Fruit fly (Drosophila melanogaster) whole organism, embryonic: Measurements from ENCODE around the gene msl-3.
A peak's percentile ranks its signal among the peaks of the same experiment; 100 is the strongest.

ENCODE experiments used
- Aef1 ChIP-seq: fragments of 200-800 bp; sonication (Bioruptor generic); IDR thresholded peaks from 3 replicates; pipeline ENCODE4 v1.3.6; 2022; ENCODE audit warnings: missing biosample characterization, missing genetic modification characterization
- CG10321 ChIP-seq: fragments of 200-800 bp; sonication (Bioruptor generic); IDR thresholded peaks from 2 replicates; pipeline ENCODE4 v1.3.6; 2022; ENCODE audit warnings: missing biosample characterization, missing genetic modification characterization
- CG11093 ChIP-seq: fragments of 200-800 bp; sonication (Bioruptor generic); IDR thresholded peaks from 3 replicates; pipeline ENCODE4 v1.3.6; 2022; ENCODE audit warnings: missing biosample characterization, missing genetic modification characterization
- CG11247 ChIP-seq: fragments of 200-800 bp; sonication (Bioruptor generic); IDR thresholded peaks from 2 replicates; pipeline ENCODE4 v1.3.6; 2022; ENCODE audit warnings: missing biosample characterization, missing genetic modification characterization
- CG11504 ChIP-seq: fragments of 200-800 bp; sonication (Bioruptor generic); optimal IDR thresholded peaks from 3 replicates; lab custom pipeline; 2019; ENCODE audit warnings: missing biosample characterization, mild to moderate bottlenecking, missing genetic modification characterization, moderate library complexity
- CG12155 ChIP-seq: fragments of 200-800 bp; sonication (Bioruptor generic); optimal IDR thresholded peaks from 3 replicates; lab custom pipeline; 2016; ENCODE audit warnings: missing biosample characterization, missing genetic modification characterization
- CG12744 ChIP-seq: fragments of 200-800 bp; sonication (Bioruptor generic); optimal IDR thresholded peaks from 2 replicates; lab custom pipeline; 2016; ENCODE audit warnings: missing biosample characterization, missing genetic modification characterization
- CG14014 ChIP-seq: fragments of 200-800 bp; sonication (Bioruptor generic); IDR thresholded peaks from 2 replicates; pipeline ENCODE4 v1.3.6; 2022; ENCODE audit warnings: missing biosample characterization, missing genetic modification characterization
- CG14667 ChIP-seq: fragments of 200-800 bp; sonication (Bioruptor generic); IDR thresholded peaks from 2 replicates; pipeline ENCODE4 v1.3.6; 2022; ENCODE audit warnings: missing biosample characterization, missing genetic modification characterization
- CG16815 ChIP-seq: fragments of 200-800 bp; sonication (Bioruptor generic); optimal IDR thresholded peaks from 3 replicates; lab custom pipeline; 2017; ENCODE audit warnings: missing biosample characterization, mild to moderate bottlenecking, missing genetic modification characterization
- CG17186 ChIP-seq: fragments of 200-800 bp; sonication (Bioruptor generic); optimal IDR thresholded peaks from 3 replicates; lab custom pipeline; 2017; ENCODE audit warnings: missing biosample characterization, missing genetic modification reagents, missing genetic modification characterization
- CG17328 ChIP-seq: fragments of 200-800 bp; sonication (Bioruptor generic); IDR thresholded peaks from 2 replicates; pipeline ENCODE4 v1.3.6; 2022; ENCODE audit warnings: missing biosample characterization, missing genetic modification characterization
- CG17361 ChIP-seq: fragments of 200-800 bp; sonication (Bioruptor generic); IDR thresholded peaks from 3 replicates; pipeline ENCODE4 v1.3.6; 2022; ENCODE audit warnings: missing biosample characterization, missing genetic modification characterization
- CG17829 ChIP-seq: fragments of 200-800 bp; optimal IDR thresholded peaks from 2 replicates; lab custom pipeline; 2019; ENCODE audit warnings: missing biosample characterization, mild to moderate bottlenecking, missing genetic modification characterization, moderate library complexity
- CG17912 ChIP-seq: fragments of 200-800 bp; sonication (Bioruptor generic); optimal IDR thresholded peaks from 2 replicates; lab custom pipeline; 2018; ENCODE audit warnings: missing biosample characterization, mild to moderate bottlenecking, missing genetic modification characterization
- CG34376 ChIP-seq: fragments of 200-800 bp; sonication (Bioruptor generic); optimal IDR thresholded peaks from 2 replicates; lab custom pipeline; 2018; ENCODE audit warnings: missing biosample characterization, mild to moderate bottlenecking, missing genetic modification characterization
- CG43689 ChIP-seq: fragments of 200-800 bp; sonication (Bioruptor generic); IDR thresholded peaks from 2 replicates; pipeline ENCODE4 v1.3.6; 2022; ENCODE audit warnings: missing biosample characterization, missing genetic modification characterization
- CG5953 ChIP-seq: fragments of 200-800 bp; sonication (Bioruptor generic); IDR thresholded peaks from 2 replicates; pipeline ENCODE4 v1.3.6; 2022; ENCODE audit warnings: missing biosample characterization, missing genetic modification characterization
- CG6683 ChIP-seq: fragments of 200-800 bp; sonication (Bioruptor generic); optimal IDR thresholded peaks from 2 replicates; lab custom pipeline; 2017; ENCODE audit warnings: missing biosample characterization, mild to moderate bottlenecking, missing genetic modification characterization, missing genetic modification reagents
- CG6854 ChIP-seq: fragments of 200-800 bp; sonication (Bioruptor generic); optimal IDR thresholded peaks from 3 replicates; lab custom pipeline; 2017; ENCODE audit warnings: missing biosample characterization, mild to moderate bottlenecking, missing genetic modification characterization
- CG7556 ChIP-seq: fragments of 200-800 bp; sonication (Bioruptor generic); optimal IDR thresholded peaks from 2 replicates; lab custom pipeline; 2017; ENCODE audit warnings: missing biosample characterization, mild to moderate bottlenecking, missing genetic modification characterization
- CG7839 ChIP-seq: fragments of 200-800 bp; sonication (Bioruptor generic); optimal IDR thresholded peaks from 3 replicates; lab custom pipeline; 2018; ENCODE audit warnings: missing biosample characterization, mild to moderate bottlenecking, missing genetic modification characterization, moderate library complexity
- CG8089 ChIP-seq: fragments of 200-800 bp; sonication (Bioruptor generic); optimal IDR thresholded peaks from 3 replicates; lab custom pipeline; 2016; ENCODE audit warnings: missing biosample characterization, missing genetic modification characterization
- CG8281 ChIP-seq: fragments of 200-800 bp; sonication (Bioruptor generic); optimal IDR thresholded peaks from 2 replicates; lab custom pipeline; 2018; ENCODE audit warnings: missing biosample characterization, mild to moderate bottlenecking, missing genetic modification characterization, moderate library complexity
- CG9437 ChIP-seq: fragments of 200-800 bp; sonication (Bioruptor generic); optimal IDR thresholded peaks from 2 replicates; lab custom pipeline; 2018; ENCODE audit warnings: missing biosample characterization, mild to moderate bottlenecking, missing genetic modification characterization
- CG9932 ChIP-seq: fragments of 200-800 bp; sonication (Bioruptor generic); IDR thresholded peaks from 2 replicates; pipeline ENCODE4 v1.3.6; 2022; ENCODE audit warnings: missing biosample characterization, missing genetic modification characterization
- Dek ChIP-seq: fragments of 200-800 bp; sonication (Bioruptor generic); optimal IDR thresholded peaks from 3 replicates; lab custom pipeline; 2019; ENCODE audit warnings: missing biosample characterization, mild to moderate bottlenecking, missing genetic modification characterization, moderate library complexity
- Eip74EF ChIP-seq, 2 experiments: fragments of 200-800 bp in 1 of 2; fragments of >200 bp in 1 of 2; sonication (Bioruptor generic) in 1 of 2; optimal IDR thresholded peaks; 2 replicates each; lab custom pipeline; 2017 to 2019; ENCODE audit warnings: missing biosample characterization in 2 of 2, missing genetic modification characterization in 2 of 2, mild to moderate bottlenecking in 1 of 2, moderate library complexity in 1 of 2
- HmgZ ChIP-seq: fragments of 200-800 bp; sonication (Bioruptor generic); optimal IDR thresholded peaks from 2 replicates; lab custom pipeline; 2018; ENCODE audit warnings: missing biosample characterization, mild to moderate bottlenecking, missing genetic modification characterization
- Hr39 ChIP-seq: fragments of >200 bp; optimal IDR thresholded peaks from 2 replicates; lab custom pipeline; 2017
- NC2α ChIP-seq: fragments of 200-800 bp; sonication (Bioruptor generic); optimal IDR thresholded peaks from 2 replicates; lab custom pipeline; 2016; ENCODE audit warnings: missing biosample characterization, missing genetic modification characterization
- NC2β ChIP-seq: fragments of 200-800 bp; sonication (Bioruptor generic); optimal IDR thresholded peaks from 2 replicates; lab custom pipeline; 2016; ENCODE audit warnings: missing biosample characterization, missing genetic modification characterization
- Nf-YA ChIP-seq: fragments of 200-800 bp; sonication (Bioruptor generic); IDR thresholded peaks from 2 replicates; pipeline ENCODE4 v1.3.6; 2022; ENCODE audit warnings: missing biosample characterization, missing genetic modification characterization
- Scr ChIP-seq: fragments of 200-800 bp; sonication (Bioruptor generic); IDR thresholded peaks from 2 replicates; pipeline ENCODE4 v1.3.6; 2022; ENCODE audit warnings: missing biosample characterization, missing genetic modification characterization; ENCODE audit not compliant: partially characterized antibody
- Ssrp ChIP-seq: fragments of 200-800 bp; sonication (Bioruptor generic); optimal IDR thresholded peaks from 2 replicates; lab custom pipeline; 2018; ENCODE audit warnings: missing biosample characterization, mild to moderate bottlenecking, missing genetic modification characterization, moderate library complexity
- Taf1 ChIP-seq: fragments of 200-800 bp; sonication (Bioruptor generic); IDR thresholded peaks from 2 replicates; pipeline ENCODE4 v1.3.6; 2022; ENCODE audit warnings: missing biosample characterization, missing genetic modification characterization
- br ChIP-seq: fragments of >200 bp; optimal IDR thresholded peaks from 2 replicates; lab custom pipeline; 2017
- chn ChIP-seq: fragments of 200-800 bp; sonication (Bioruptor generic); optimal IDR thresholded peaks from 2 replicates; lab custom pipeline; 2016; ENCODE audit warnings: missing biosample characterization, missing genetic modification characterization
- emc ChIP-seq: fragments of 200-800 bp; sonication (Bioruptor generic); optimal IDR thresholded peaks from 2 replicates; lab custom pipeline; 2016; ENCODE audit warnings: missing biosample characterization, missing genetic modification characterization
- ewg ChIP-seq: fragments of 200-800 bp; sonication (Bioruptor generic); optimal IDR thresholded peaks from 3 replicates; lab custom pipeline; 2017; ENCODE audit warnings: mild to moderate bottlenecking, missing biosample characterization, missing genetic modification reagents, missing genetic modification characterization
- eyg ChIP-seq: fragments of 200-800 bp; sonication (Bioruptor generic); optimal IDR thresholded peaks from 3 replicates; lab custom pipeline; 2016; ENCODE audit warnings: missing biosample characterization, missing genetic modification characterization
- fd102C ChIP-seq: fragments of 200-800 bp; sonication (Bioruptor generic); optimal IDR thresholded peaks from 2 replicates; lab custom pipeline; 2018; ENCODE audit warnings: missing biosample characterization, mild to moderate bottlenecking, missing genetic modification characterization, moderate library complexity
- gem ChIP-seq: fragments of 200-800 bp; sonication (Bioruptor generic); optimal IDR thresholded peaks from 2 replicates; lab custom pipeline; 2019; ENCODE audit warnings: missing biosample characterization, mild to moderate bottlenecking, missing genetic modification characterization, moderate library complexity
- gro ChIP-seq: fragments of 200-800 bp; sonication (Bioruptor generic); optimal IDR thresholded peaks from 2 replicates; lab custom pipeline; 2016; ENCODE audit warnings: missing biosample characterization, missing genetic modification characterization
- lab ChIP-seq: fragments of 200-800 bp; sonication (Bioruptor generic); optimal IDR thresholded peaks from 3 replicates; lab custom pipeline; 2017; ENCODE audit warnings: missing biosample characterization, missing genetic modification characterization, mild to moderate bottlenecking, moderate library complexity, missing genetic modification reagents
- maf-S ChIP-seq: fragments of 200-800 bp; sonication (Bioruptor generic); optimal IDR thresholded peaks from 2 replicates; lab custom pipeline; 2016; ENCODE audit warnings: missing biosample characterization, missing genetic modification characterization
- pzg ChIP-seq: fragments of 200-800 bp; sonication (Bioruptor generic); optimal IDR thresholded peaks from 3 replicates; lab custom pipeline; 2018; ENCODE audit warnings: missing biosample characterization, mild to moderate bottlenecking, missing genetic modification characterization, moderate library complexity
- seq ChIP-seq: fragments of 200-800 bp; sonication (Bioruptor generic); IDR thresholded peaks from 2 replicates; pipeline ENCODE4 v1.3.6; 2022; ENCODE audit warnings: missing biosample characterization, missing genetic modification characterization
- tap ChIP-seq: fragments of 200-800 bp; optimal IDR thresholded peaks from 3 replicates; lab custom pipeline; 2019; ENCODE audit warnings: missing biosample characterization, mild to moderate bottlenecking, missing genetic modification characterization, moderate library complexity
- trh ChIP-seq: fragments of 200-800 bp; sonication (Bioruptor generic); optimal IDR thresholded peaks from 2 replicates; lab custom pipeline; 2016; ENCODE audit warnings: missing biosample characterization, missing genetic modification characterization
- usp ChIP-seq: fragments of >200 bp; optimal IDR thresholded peaks from 2 replicates; lab custom pipeline; 2017; ENCODE audit warnings: missing biosample characterization, missing genetic modification characterization
- vvl ChIP-seq: fragments of 200-800 bp; sonication (Bioruptor generic); IDR thresholded peaks from 2 replicates; pipeline ENCODE4 v1.3.6; 2022; ENCODE audit warnings: missing biosample characterization, missing genetic modification characterization
- wek ChIP-seq: fragments of 200-800 bp; sonication (Bioruptor generic); optimal IDR thresholded peaks from 3 replicates; lab custom pipeline; 2018; ENCODE audit warnings: missing biosample characterization, mild to moderate bottlenecking, missing genetic modification characterization, moderate library complexity

Gene msl-3

dm6 chr3L:7086558-7087059 lies 38.7 kb downstream of the msl-3 start, which contains the start of gene Cpr65Ea (continued):
- TF ChIP-seq emc (no peak), Ssrp (tag; lab: Kevin White, UChicago) (no peak), CG17328 (GFP tag; lab: Robert Waterston, UW) (no peak), gem (tag; lab: Kevin White, UChicago) (peak; percentile 54), CG11093 (no peak), Aef1 (GFP tag; lab: Robert Waterston, UW) (no peak), CG17186 (GFP tag; lab: Kevin White, UChicago) (no peak), CG17829 (no peak), Eip74EF (GFP tag; optimal IDR thresholded peaks at IDR 0.05; lab: Kevin White, UChicago) (peak in 1 of 2 experiments; percentile 11), CG6683 (GFP tag; lab: Kevin White, UChicago) (no peak), wek (GFP tag; lab: Kevin White, UChicago) (no peak), CG16815 (no peak), CG8281 (tag; lab: Kevin White, UChicago) (no peak), CG17361 (GFP tag; lab: Robert Waterston, UW) (no peak), Nf-YA (0 out of 2 replicates have a peak, but pooled peaks have one; percentile 13), seq (GFP tag; lab: Robert Waterston, UW) (no peak), CG12744 (GFP tag; lab: Kevin White, UChicago) (no peak), maf-S (GFP tag; lab: Kevin White, UChicago) (no peak), vvl (no peak), CG7839 (tag; lab: Kevin White, UChicago) (peak; percentile 41), CG12155 (GFP tag; lab: Kevin White, UChicago) (no peak), CG10321 (GFP tag; lab: Robert Waterston, UW) (no peak), chn (no peak), CG17912 (GFP tag; lab: Kevin White, UChicago) (no peak), CG9437 (GFP tag; lab: Kevin White, UChicago) (no peak), CG14667 (no peak), CG43689 (GFP tag; lab: Robert Waterston, UW) (no peak), CG14014 (GFP tag; lab: Robert Waterston, UW) (no peak), NC2α (GFP tag; lab: Kevin White, UChicago) (no peak), CG11504 (tag; lab: Kevin White, UChicago) (peak; percentile 68), fd102C (GFP tag; lab: Kevin White, UChicago) (no peak), CG9932 (no peak), CG11247 (GFP tag; lab: Robert Waterston, UW) (no peak), CG34376 (GFP tag; lab: Kevin White, UChicago) (no peak), Dek (tag; lab: Kevin White, UChicago) (no peak), NC2β (no peak), tap (tag; lab: Kevin White, UChicago) (peak; percentile 33), CG8089 (GFP tag; lab: Kevin White, UChicago) (no peak), gro (GFP tag; lab: Kevin White, UChicago) (no peak), Scr (no peak), pzg (GFP tag; lab: Kevin White, UChicago) (no peak), HmgZ (tag; lab: Kevin White, UChicago) (no peak), CG7556 (GFP tag; lab: Kevin White, UChicago) (no peak), eyg (GFP tag; lab: Kevin White, UChicago) (no peak), ewg (GFP tag; lab: Kevin White, UChicago) (no peak), CG5953 (GFP tag; lab: Robert Waterston, UW) (no peak), Taf1 (GFP tag; lab: Robert Waterston, UW) (no peak), lab (no peak), trh (GFP tag; lab: Kevin White, UChicago) (no peak), br (lab: Kevin White, UChicago) (no peak), Hr39 (no peak), CG6854 (GFP tag; lab: Kevin White, UChicago) (no peak), usp (GFP tag; lab: Kevin White, UChicago) (no peak)
